Fruit fly (Drosophila melanogaster): ENCODE data around the gene CG5217.

Gene CG5217

dm6 chr3R:19286488-19286887 is 38.6 kb upstream of the CG5217 start (continued):
- TF ChIP-seq kah (GFP tag; optimal IDR thresholded peaks at IDR 0.05) (no peak), Hr39 (optimal IDR thresholded peaks at IDR 0.05) (no peak), slp2 (GFP tag; optimal IDR thresholded peaks at IDR 0.05) (no peak), CG1647 (GFP tag; optimal IDR thresholded peaks at IDR 0.05) (no peak), CG14667 (GFP tag; IDR thresholded peaks at IDR 0.05) (no peak), repo (GFP tag; optimal IDR thresholded peaks at IDR 0.05) (no peak), prd (optimal IDR thresholded peaks at IDR 0.05) (no peak), prd (GFP tag; IDR thresholded peaks at IDR 0.05) (peak; percentile 50; the same call in 1 of the 3 replicates), CG5180 (GFP tag; optimal IDR thresholded peaks at IDR 0.05) (no peak), Ets65A (GFP tag) (no peak), CG15514 (GFP tag; optimal IDR thresholded peaks at IDR 0.05) (no peak), phol (tag; optimal IDR thresholded peaks at IDR 0.05) (peak; percentile 31), eve (GFP tag; optimal IDR thresholded peaks at IDR 0.05) (no peak), Oaz (GFP tag; IDR thresholded peaks at IDR 0.05) (no peak), E2f1 (GFP tag; IDR thresholded peaks at IDR 0.05) (no peak), CG9609 (GFP tag; optimal IDR thresholded peaks at IDR 0.05) (no peak), CG1603 (tag; optimal IDR thresholded peaks at IDR 0.05) (peak; percentile 52), gfzf (GFP tag; optimal IDR thresholded peaks at IDR 0.05) (no peak), CG6854 (GFP tag; optimal IDR thresholded peaks at IDR 0.05) (no peak), disco-r (GFP tag; optimal IDR thresholded peaks at IDR 0.05) (no peak), shn (GFP tag; optimal IDR thresholded peaks at IDR 0.05) (no peak), tll (GFP tag; optimal IDR thresholded peaks at IDR 0.05) (no peak), CG3407 (GFP tag; optimal IDR thresholded peaks at IDR 0.05) (no peak), tio (GFP tag; optimal IDR thresholded peaks at IDR 0.05) (no peak), stc (GFP tag; IDR thresholded peaks at IDR 0.05) (no peak), CG10267 (tag; optimal IDR thresholded peaks at IDR 0.05) (peak; percentile 6), scrt (GFP tag; optimal IDR thresholded peaks at IDR 0.05) (no peak), Dip3 (GFP tag; optimal IDR thresholded peaks at IDR 0.05) (no peak), CG8281 (tag; optimal IDR thresholded peaks at IDR 0.05) (no peak), tna (GFP tag; IDR thresholded peaks at IDR 0.05; ENCODE audit: partially characterized antibody) (no peak), dmrt11E (tag; optimal IDR thresholded peaks at IDR 0.05) (peak; percentile 60), CG4820 (GFP tag; optimal IDR thresholded peaks at IDR 0.05) (no peak), ERR (GFP tag; optimal IDR thresholded peaks at IDR 0.05) (no peak), ranshi (GFP tag; IDR thresholded peaks at IDR 0.05) (no peak), tgo (GFP tag; IDR thresholded peaks at IDR 0.05) (no peak), pb (GFP tag; optimal IDR thresholded peaks at IDR 0.05) (no peak), CG3847 (GFP tag; IDR thresholded peaks at IDR 0.05) (no peak), hb (GFP tag; IDR thresholded peaks at IDR 0.05; ENCODE audit: partially characterized antibody) (no peak), peb (GFP tag; IDR thresholded peaks at IDR 0.05) (no peak), sens (GFP tag) (peak; percentile 68), CG15479 (GFP tag; optimal IDR thresholded peaks at IDR 0.05) (no peak), NfI (GFP tag; optimal IDR thresholded peaks at IDR 0.05) (no peak), CG31365 (tag; optimal IDR thresholded peaks at IDR 0.05) (no peak), twi (tag; optimal IDR thresholded peaks at IDR 0.05) (no peak), CG12391 (tag; optimal IDR thresholded peaks at IDR 0.05) (peak; percentile 12), CG1602 (GFP tag; optimal IDR thresholded peaks at IDR 0.05) (no peak), vfl (GFP tag; optimal IDR thresholded peaks at IDR 0.05) (no peak), CG13296 (GFP tag; optimal IDR thresholded peaks at IDR 0.05) (no peak), lmd (GFP tag; IDR thresholded peaks at IDR 0.05) (0 out of 2 replicates have a peak, but pooled peaks have one; percentile 21), MTF-1 (GFP tag; optimal IDR thresholded peaks at IDR 0.05; ENCODE audit: borderline replicate concordance) (no peak), CrebB (tag; optimal IDR thresholded peaks at IDR 0.05) (no peak), CG2889 (GFP tag; IDR thresholded peaks at IDR 0.05) (no peak), CG17186 (GFP tag; optimal IDR thresholded peaks at IDR 0.05) (no peak)

Data from whole organism, embryonic.